Worm (Caenorhabditis elegans): ENCODE results near the gene C06B3.7.

C06B3.7 gene

DNA sequence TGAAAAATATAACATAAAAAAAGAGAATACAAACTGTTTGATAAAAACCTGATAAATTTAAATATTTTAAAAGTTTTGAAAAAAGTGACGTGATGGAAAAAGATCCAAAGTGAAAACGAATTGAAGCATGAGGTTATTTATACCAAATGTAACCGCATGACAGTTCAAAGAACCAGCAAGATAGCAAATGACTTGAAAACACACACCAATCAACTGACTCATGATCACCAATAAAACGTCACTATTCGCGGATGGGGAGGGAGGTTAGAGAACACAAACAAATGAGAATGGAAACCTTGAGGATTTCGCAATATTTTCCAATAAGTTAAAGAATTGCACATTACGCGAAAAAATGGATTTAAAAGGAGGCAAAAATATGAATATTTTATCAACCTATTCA is at the start of gene C06B3.7:
C06B3.7 (plus strand) TSS at position 287 of the 400 bp plus-strand sequence.
- TF ChIP-seq sptf-1 (tag; optimal IDR thresholded peaks at IDR 0.05) (no peak), ceh-82 (tag; optimal IDR thresholded peaks at IDR 0.05) (peak in 2 of 3 experiments; percentile 40 to 52), snpc-4 (tag; optimal IDR thresholded peaks at IDR 0.05) (peak; percentile 44), nhr-237 (tag; optimal IDR thresholded peaks at IDR 0.05) (peak; percentile 53), vab-15 (tag; optimal IDR thresholded peaks at IDR 0.05) (peak; percentile 100), rnt-1 (tag; optimal IDR thresholded peaks at IDR 0.05) (peak; percentile 85), nhr-11 (tag; optimal IDR thresholded peaks at IDR 0.05) (peak; percentile 55), ceh-88 (GFP tag; IDR thresholded peaks at IDR 0.05) (peak; percentile 33; the same call in 1 of the 2 replicates), snu-23 (GFP tag; optimal IDR thresholded peaks at IDR 0.05) (peak; percentile 90), F16B12.6 (tag; optimal IDR thresholded peaks at IDR 0.05) (no peak), lin-14 (GFP tag; optimal IDR thresholded peaks at IDR 0.05) (peak; percentile 95), dpl-1 (GFP tag; optimal IDR thresholded peaks at IDR 0.05) (peak; percentile 45 to 54 (median 52)), egl-27 (tag; optimal IDR thresholded peaks at IDR 0.05) (no peak), skn-1 (tag; optimal IDR thresholded peaks at IDR 0.05) (peak; percentile 84), grh-1 (GFP tag; IDR thresholded peaks at IDR 0.05) (no peak), unc-62 (GFP tag; optimal IDR thresholded peaks at IDR 0.05) (no peak), lsy-2 (tag; optimal IDR thresholded peaks at IDR 0.05) (peak; percentile 74 to 85), ama-1 (optimal IDR thresholded peaks at IDR 0.05) (peak; percentile 66), nhr-47 (tag; optimal IDR thresholded peaks at IDR 0.05) (peak; percentile 83), hlh-4 (tag; optimal IDR thresholded peaks at IDR 0.05) (no peak), lin-13 (GFP tag; optimal IDR thresholded peaks at IDR 0.05) (peak; percentile 78), sox-4 (tag; optimal IDR thresholded peaks at IDR 0.05) (peak; percentile 61), mdl-1 (tag; optimal IDR thresholded peaks at IDR 0.05) (peak in 1 of 2 experiments; percentile 94), egl-13 (tag; optimal IDR thresholded peaks at IDR 0.05) (no peak), unc-86 (tag; optimal IDR thresholded peaks at IDR 0.05) (no peak), fos-1 (tag; optimal IDR thresholded peaks at IDR 0.05) (peak; percentile 62), nhr-76 (tag; optimal IDR thresholded peaks at IDR 0.05) (no peak), ceh-90 (tag; optimal IDR thresholded peaks at IDR 0.05) (peak; percentile 26), nhr-28 (tag; optimal IDR thresholded peaks at IDR 0.05) (no peak), isw-1 (GFP tag; IDR thresholded peaks at IDR 0.05) (peak; percentile 16; the same call in 1 of the 2 replicates), xbp-1 (tag; optimal IDR thresholded peaks at IDR 0.05) (peak; percentile 89), C16A3.4 (tag; optimal IDR thresholded peaks at IDR 0.05) (peak; percentile 90), dsc-1 (tag; optimal IDR thresholded peaks at IDR 0.05) (peak; percentile 84), mep-1 (tag; optimal IDR thresholded peaks at IDR 0.05) (peak; percentile 88), mef-2 (tag; optimal IDR thresholded peaks at IDR 0.05) (peak; percentile 64), irx-1 (tag; optimal IDR thresholded peaks at IDR 0.05) (peak; percentile 63), nhr-85 (tag) (peak; percentile 97), nhr-77 (tag; optimal IDR thresholded peaks at IDR 0.05) (no peak), nhr-71 (tag; optimal IDR thresholded peaks at IDR 0.05) (peak; percentile 97), lin-35 (GFP tag; optimal IDR thresholded peaks at IDR 0.05) (peak; percentile 64 to 90), elt-2 (tag; optimal IDR thresholded peaks at IDR 0.05) (peak; percentile 85), pax-3 (tag; optimal IDR thresholded peaks at IDR 0.05) (peak; percentile 82), fkh-4 (tag; optimal IDR thresholded peaks at IDR 0.05; ENCODE audit: borderline replicate concordance) (no peak), unc-98 (GFP tag; IDR thresholded peaks at IDR 0.05) (no peak), zip-4 (GFP tag; optimal IDR thresholded peaks at IDR 0.05) (peak; percentile 98), elt-3 (tag; optimal IDR thresholded peaks at IDR 0.05) (peak in 4 of 6 experiments; percentile 16 to 97 (median 50)), lin-15B (tag; optimal IDR thresholded peaks at IDR 0.05) (no peak), nhr-20 (tag; optimal IDR thresholded peaks at IDR 0.05) (peak; percentile 94), aha-1 (tag; optimal IDR thresholded peaks at IDR 0.05) (peak; percentile 10), hpl-2 (GFP tag; optimal IDR thresholded peaks at IDR 0.05) (no peak), swsn-7 (tag; optimal IDR thresholded peaks at IDR 0.05) (peak; percentile 66), efl-1 (optimal IDR thresholded peaks at IDR 0.05) (peak; percentile 36 to 54), efl-1 (GFP tag; optimal IDR thresholded peaks at IDR 0.05 in 1 of 2) (peak; percentile 26 to 87), jun-1 (tag; optimal IDR thresholded peaks at IDR 0.05) (peak; percentile 73)

Measured in whole organism, L1 larva.